Fruit fly (Drosophila melanogaster) whole organism, embryonic: ENCODE measurements around the gene Fdx1.

ENCODE experiments used
- CG10147 ChIP-seq: fragments of 200-800 bp; sonication (Bioruptor generic); optimal IDR thresholded peaks from 2 replicates; lab custom pipeline; 2019; ENCODE audit warnings: missing biosample characterization, mild to moderate bottlenecking, missing genetic modification characterization, moderate library complexity
- CG10654 ChIP-seq: fragments of 200-800 bp; sonication (Bioruptor generic); optimal IDR thresholded peaks from 2 replicates; lab custom pipeline; 2016; ENCODE audit warnings: missing biosample characterization, missing genetic modification characterization
- CG11723 ChIP-seq: fragments of 200-800 bp; sonication (Bioruptor generic); optimal IDR thresholded peaks from 2 replicates; lab custom pipeline; 2017; ENCODE audit warnings: missing biosample characterization, mild to moderate bottlenecking, missing genetic modification characterization
- CG13624 ChIP-seq: fragments of 200-800 bp; sonication (Bioruptor generic); optimal IDR thresholded peaks from 2 replicates; lab custom pipeline; 2016; ENCODE audit warnings: missing biosample characterization, missing genetic modification characterization
- CG14667 ChIP-seq: fragments of 200-800 bp; sonication (Bioruptor generic); IDR thresholded peaks from 2 replicates; pipeline ENCODE4 v1.3.6; 2022; ENCODE audit warnings: missing biosample characterization, missing genetic modification characterization
- CG18764 ChIP-seq: fragments of 200-800 bp; sonication (Bioruptor generic); optimal IDR thresholded peaks from 3 replicates; lab custom pipeline; 2016; ENCODE audit warnings: missing biosample characterization, missing genetic modification characterization
- CG2116 ChIP-seq: fragments of 200-800 bp; sonication (Bioruptor generic); optimal IDR thresholded peaks from 3 replicates; lab custom pipeline; 2018; ENCODE audit warnings: missing biosample characterization, mild to moderate bottlenecking, missing genetic modification characterization
- CG2120 ChIP-seq: fragments of 200-800 bp; sonication (Bioruptor generic); optimal IDR thresholded peaks from 3 replicates; lab custom pipeline; 2016; ENCODE audit warnings: missing biosample characterization, missing genetic modification characterization
- CG2199 ChIP-seq: fragments of 200-800 bp; sonication (Bioruptor generic); IDR thresholded peaks from 3 replicates; pipeline ENCODE4 v1.3.6; 2022; ENCODE audit warnings: missing biosample characterization, missing genetic modification characterization
- CG2712 ChIP-seq: fragments of 200-800 bp; optimal IDR thresholded peaks from 3 replicates; lab custom pipeline; 2019; ENCODE audit warnings: missing biosample characterization, mild to moderate bottlenecking, missing genetic modification characterization, moderate library complexity
- CG2875 ChIP-seq: fragments of 200-800 bp; sonication (Bioruptor generic); optimal IDR thresholded peaks from 2 replicates; lab custom pipeline; 2017; ENCODE audit warnings: missing biosample characterization, mild to moderate bottlenecking, missing genetic modification characterization, missing genetic modification reagents
- CG2889 ChIP-seq: fragments of 200-800 bp; sonication (Bioruptor generic); IDR thresholded peaks from 3 replicates; pipeline ENCODE4 v1.3.6; 2022; ENCODE audit warnings: missing biosample characterization, missing genetic modification characterization
- CG32532 ChIP-seq: fragments of 200-800 bp; sonication (Bioruptor generic); IDR thresholded peaks from 2 replicates; pipeline ENCODE4 v1.3.6; 2022; ENCODE audit warnings: missing biosample characterization, missing genetic modification characterization
- CG4404 ChIP-seq: fragments of 200-800 bp; sonication (Bioruptor generic); IDR thresholded peaks from 2 replicates; pipeline ENCODE4 v1.3.6; 2022; ENCODE audit warnings: missing biosample characterization, missing genetic modification characterization
- CG6854 ChIP-seq: fragments of 200-800 bp; sonication (Bioruptor generic); optimal IDR thresholded peaks from 3 replicates; lab custom pipeline; 2017; ENCODE audit warnings: missing biosample characterization, mild to moderate bottlenecking, missing genetic modification characterization
- CG8089 ChIP-seq: fragments of 200-800 bp; sonication (Bioruptor generic); optimal IDR thresholded peaks from 3 replicates; lab custom pipeline; 2016; ENCODE audit warnings: missing biosample characterization, missing genetic modification characterization
- CG8290 ChIP-seq, 3 experiments: fragments of 200-800 bp; sonication (Bioruptor generic); optimal IDR thresholded peaks; 2 replicates each; lab custom pipeline; 2016 to 2019; ENCODE audit warnings: missing biosample characterization in 3 of 3, missing genetic modification characterization in 3 of 3, mild to moderate bottlenecking in 2 of 3, moderate library complexity in 1 of 3
- CG8388 ChIP-seq: fragments of 200-800 bp; sonication (Bioruptor generic); optimal IDR thresholded peaks from 2 replicates; lab custom pipeline; 2019; ENCODE audit warnings: missing biosample characterization, mild to moderate bottlenecking, missing genetic modification characterization, moderate library complexity
- CG8924 ChIP-seq: fragments of 200-800 bp; optimal IDR thresholded peaks from 3 replicates; lab custom pipeline; 2019; ENCODE audit warnings: missing biosample characterization, mild to moderate bottlenecking, missing genetic modification characterization, moderate library complexity
- CG9215 ChIP-seq: fragments of 200-800 bp; sonication (Bioruptor generic); IDR thresholded peaks from 2 replicates; pipeline ENCODE4 v1.3.6; 2022; ENCODE audit warnings: missing biosample characterization, missing genetic modification characterization
- Ets97D ChIP-seq: fragments of 200-800 bp; sonication (Bioruptor generic); optimal IDR thresholded peaks from 3 replicates; lab custom pipeline; 2016; ENCODE audit warnings: missing biosample characterization, missing genetic modification characterization
- HLH4C ChIP-seq: fragments of 200-800 bp; sonication (Bioruptor generic); IDR thresholded peaks from 3 replicates; pipeline ENCODE4 v1.3.6; 2022; ENCODE audit warnings: missing biosample characterization, missing genetic modification characterization; ENCODE audit not compliant: partially characterized antibody
- HmgZ ChIP-seq: fragments of 200-800 bp; sonication (Bioruptor generic); optimal IDR thresholded peaks from 2 replicates; lab custom pipeline; 2018; ENCODE audit warnings: missing biosample characterization, mild to moderate bottlenecking, missing genetic modification characterization
- Hr3 ChIP-seq: fragments of 200-800 bp; sonication (Bioruptor generic); optimal IDR thresholded peaks from 3 replicates; lab custom pipeline; 2016; ENCODE audit warnings: missing biosample characterization, missing genetic modification characterization
- Hsf ChIP-seq: fragments of 200-800 bp; sonication (Bioruptor generic); optimal IDR thresholded peaks from 3 replicates; lab custom pipeline; 2016; ENCODE audit warnings: missing biosample characterization, missing genetic modification characterization
- NFAT ChIP-seq: fragments of 200-800 bp; sonication (Bioruptor generic); IDR thresholded peaks from 2 replicates; pipeline ENCODE4 v1.3.6; 2022; ENCODE audit warnings: missing biosample characterization, missing genetic modification characterization
- TFAM ChIP-seq: fragments of 200-800 bp; sonication (Bioruptor generic); optimal IDR thresholded peaks from 2 replicates; lab custom pipeline; 2017; ENCODE audit warnings: missing biosample characterization, missing genetic modification characterization, inconsistent platforms
- YL-1 ChIP-seq: fragments of 200-800 bp; sonication (Bioruptor generic); optimal IDR thresholded peaks from 3 replicates; lab custom pipeline; 2017; ENCODE audit warnings: missing biosample characterization, mild to moderate bottlenecking, missing genetic modification characterization
- bsh ChIP-seq, 2 experiments: fragments of 200-800 bp; sonication (Bioruptor generic); optimal IDR thresholded peaks; 2 replicates each; lab custom pipeline; 2017 to 2018; ENCODE audit warnings: mild to moderate bottlenecking in 2 of 2, missing biosample characterization in 2 of 2, missing genetic modification characterization in 2 of 2, moderate library complexity in 1 of 2
- chinmo ChIP-seq: fragments of 200-800 bp; sonication (Bioruptor generic); IDR thresholded peaks from 4 replicates; pipeline ENCODE4 v1.3.6; 2022; ENCODE audit warnings: missing biosample characterization, missing genetic modification characterization; ENCODE audit not compliant: partially characterized antibody
- crol ChIP-seq: fragments of 200-800 bp; sonication (Bioruptor generic); IDR thresholded peaks from 2 replicates; pipeline ENCODE4 v1.3.6; 2022; ENCODE audit warnings: missing biosample characterization, missing genetic modification characterization
- cwo ChIP-seq: fragments of 200-800 bp; sonication (Bioruptor generic); optimal IDR thresholded peaks from 3 replicates; lab custom pipeline; 2017; ENCODE audit warnings: missing biosample characterization, missing genetic modification characterization, mild to moderate bottlenecking, moderate library complexity, missing genetic modification reagents
- fd96Cb ChIP-seq: fragments of 200-800 bp; sonication (Bioruptor generic); optimal IDR thresholded peaks from 2 replicates; lab custom pipeline; 2018; ENCODE audit warnings: missing biosample characterization, mild to moderate bottlenecking, missing genetic modification characterization, moderate library complexity
- gsb-n ChIP-seq: fragments of 200-800 bp; sonication (Bioruptor generic); optimal IDR thresholded peaks from 3 replicates; lab custom pipeline; 2018; ENCODE audit warnings: missing biosample characterization, mild to moderate bottlenecking, missing genetic modification characterization
- kay ChIP-seq: fragments of 200-800 bp; sonication (Bioruptor generic); optimal IDR thresholded peaks from 2 replicates; lab custom pipeline; 2016; ENCODE audit warnings: missing biosample characterization, missing genetic modification characterization
- mld ChIP-seq: fragments of 200-800 bp; sonication (Bioruptor generic); IDR thresholded peaks from 3 replicates; pipeline ENCODE4 v1.3.6; 2022; ENCODE audit warnings: missing biosample characterization, missing genetic modification characterization; ENCODE audit not compliant: partially characterized antibody
- nerfin-2 ChIP-seq: fragments of 200-800 bp; sonication (Bioruptor generic); IDR thresholded peaks from 2 replicates; pipeline ENCODE4 v1.3.6; 2022; ENCODE audit warnings: missing biosample characterization, missing genetic modification characterization; ENCODE audit not compliant: partially characterized antibody
- pho ChIP-seq: fragments of 200-800 bp; sonication (Bioruptor generic); optimal IDR thresholded peaks from 2 replicates; lab custom pipeline; 2016; ENCODE audit warnings: missing biosample characterization, missing genetic modification characterization
- pros ChIP-seq: fragments of 200-800 bp; sonication (Bioruptor generic); optimal IDR thresholded peaks from 3 replicates; lab custom pipeline; 2019; ENCODE audit warnings: missing biosample characterization, mild to moderate bottlenecking, missing genetic modification characterization, moderate library complexity
- psq ChIP-seq: fragments of 200-800 bp; sonication (Bioruptor generic); optimal IDR thresholded peaks from 2 replicates; lab custom pipeline; 2017; ENCODE audit warnings: missing biosample characterization, missing genetic modification characterization
- pzg ChIP-seq: fragments of 200-800 bp; sonication (Bioruptor generic); optimal IDR thresholded peaks from 3 replicates; lab custom pipeline; 2018; ENCODE audit warnings: missing biosample characterization, mild to moderate bottlenecking, missing genetic modification characterization, moderate library complexity
- run ChIP-seq: fragments of 200-800 bp; sonication (Bioruptor generic); optimal IDR thresholded peaks from 3 replicates; lab custom pipeline; 2018; ENCODE audit warnings: missing biosample characterization, mild to moderate bottlenecking, missing genetic modification characterization
- slbo ChIP-seq: fragments of 200-800 bp; sonication (Bioruptor generic); IDR thresholded peaks from 2 replicates; pipeline ENCODE4 v1.3.6; 2022; ENCODE audit warnings: missing biosample characterization, missing genetic modification characterization
- so ChIP-seq: fragments of 200-800 bp; sonication (Bioruptor generic); IDR thresholded peaks from 3 replicates; pipeline ENCODE4 v1.3.6; 2022; ENCODE audit warnings: missing biosample characterization, missing genetic modification characterization
- ssp ChIP-seq: fragments of 200-800 bp; sonication (Bioruptor generic); IDR thresholded peaks from 2 replicates; pipeline ENCODE4 v1.3.6; 2022; ENCODE audit warnings: missing biosample characterization, missing genetic modification characterization
- stwl ChIP-seq: fragments of 200-800 bp; sonication (Bioruptor generic); optimal IDR thresholded peaks from 3 replicates; lab custom pipeline; 2018; ENCODE audit warnings: missing biosample characterization, mild to moderate bottlenecking, missing genetic modification characterization, moderate library complexity
- tna ChIP-seq: fragments of 200-800 bp; sonication (Bioruptor generic); IDR thresholded peaks from 2 replicates; pipeline ENCODE4 v1.3.6; 2022; ENCODE audit warnings: missing biosample characterization, missing genetic modification characterization; ENCODE audit not compliant: partially characterized antibody
- twi ChIP-seq: fragments of 200-800 bp; optimal IDR thresholded peaks from 2 replicates; lab custom pipeline; 2019; ENCODE audit warnings: missing biosample characterization, mild to moderate bottlenecking, missing genetic modification characterization, moderate library complexity

Fdx1 gene

DNA sequence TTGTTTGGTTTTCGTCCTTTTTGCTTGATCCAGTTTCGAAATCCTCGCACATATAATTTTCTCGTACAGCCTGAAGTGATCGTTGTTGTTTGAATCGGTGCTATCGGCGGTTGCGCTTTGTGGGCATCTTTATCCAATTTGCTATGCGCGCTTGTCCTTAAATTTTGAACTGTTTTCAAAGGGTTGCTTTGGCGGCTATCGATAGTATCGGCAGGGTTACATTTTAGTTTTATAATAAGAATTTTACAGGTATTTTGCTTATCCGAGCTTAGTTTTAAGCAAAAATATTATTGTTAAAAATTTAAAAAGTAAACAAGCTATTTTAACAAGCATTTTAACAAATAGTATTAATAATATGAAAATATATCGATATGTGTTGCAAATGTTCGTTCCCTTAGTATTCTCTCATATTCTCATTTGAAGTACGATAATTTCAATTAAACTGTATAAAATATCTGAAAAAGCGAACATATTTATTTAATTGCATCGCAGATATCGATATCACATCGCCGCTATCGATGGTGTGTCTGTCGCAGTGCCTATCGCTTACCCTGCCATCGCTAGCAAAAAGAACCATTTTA, 4.1 kb downstream of the Fdx1 start, which contains the start of the genes Klp67A and CG4452 (continued):
- TF ChIP-seq kay (GFP tag; lab: Kevin White, UChicago) (peak; percentile 39), CG2199 (GFP tag; lab: Robert Waterston, UW) (no peak), CG4404 (peak; percentile 30; the same call in 1 of the 2 replicates), pho (GFP tag; lab: Kevin White, UChicago) (peak; percentile 43), Ets97D (GFP tag; lab: Kevin White, UChicago) (peak; percentile 67), CG13624 (GFP tag; lab: Kevin White, UChicago) (no peak), bsh (GFP tag; optimal IDR thresholded peaks at IDR 0.05; lab: Kevin White, UChicago) (peak in 1 of 2 experiments; percentile 23), so (GFP tag; lab: Robert Waterston, UW) (no peak), CG10147 (peak; percentile 42), TFAM (GFP tag; lab: Kevin White, UChicago) (no peak), NFAT (GFP tag; lab: Robert Waterston, UW) (no peak), CG11723 (GFP tag; lab: Kevin White, UChicago) (peak; percentile 16), CG32532 (GFP tag; lab: Robert Waterston, UW) (peak; percentile 45; the same call in 1 of the 2 replicates), run (tag; lab: Kevin White, UChicago) (no peak), CG2875 (GFP tag; lab: Kevin White, UChicago) (no peak), CG10654 (GFP tag; lab: Kevin White, UChicago) (peak; percentile 20), CG2120 (GFP tag; lab: Kevin White, UChicago) (peak; percentile 45), tna (GFP tag; lab: Robert Waterston, UW) (peak; percentile 71; the same call in 1 of the 2 replicates), CG2889 (GFP tag; lab: Robert Waterston, UW) (0 out of 3 replicates have a peak, but pooled peaks have one; percentile 45), psq (GFP tag; lab: Kevin White, UChicago) (peak; percentile 99), CG14667 (GFP tag; lab: Robert Waterston, UW) (0 out of 2 replicates have a peak, but pooled peaks have one; percentile 16), pzg (GFP tag; lab: Kevin White, UChicago) (peak; percentile 57), crol (GFP tag; lab: Robert Waterston, UW) (no peak), chinmo (GFP tag; lab: Robert Waterston, UW) (peak; percentile 77; the same call in 1 of the 4 replicates), slbo (GFP tag; lab: Robert Waterston, UW) (peak; percentile 50; the same call in 1 of the 2 replicates), Hsf (peak; percentile 48), gsb-n (peak; percentile 62), fd96Cb (tag; lab: Kevin White, UChicago) (no peak), stwl (peak; percentile 78), CG9215 (GFP tag; lab: Robert Waterston, UW) (0 out of 2 replicates have a peak, but pooled peaks have one; percentile 24), Hr3 (GFP tag; lab: Kevin White, UChicago) (peak; percentile 43), CG6854 (no peak), CG8388 (GFP tag; lab: Kevin White, UChicago) (peak; percentile 28), YL-1 (GFP tag; lab: Kevin White, UChicago) (peak; percentile 39), CG8290 (GFP tag; optimal IDR thresholded peaks at IDR 0.05; lab: Kevin White, UChicago) (peak; percentile 43), CG8290 (tag; optimal IDR thresholded peaks at IDR 0.05; lab: Kevin White, UChicago) (peak in 1 of 2 experiments; percentile 63), nerfin-2 (peak; percentile 87), CG8924 (tag; lab: Kevin White, UChicago) (peak; percentile 72), mld (GFP tag; lab: Robert Waterston, UW) (peak; percentile 71), CG18764 (GFP tag; lab: Kevin White, UChicago) (peak; percentile 17), CG2712 (tag; lab: Kevin White, UChicago) (peak; percentile 74), twi (tag; lab: Kevin White, UChicago) (peak; percentile 52), ssp (GFP tag; lab: Robert Waterston, UW) (peak; percentile 4; the same call in 1 of the 2 replicates), CG2116 (GFP tag; lab: Kevin White, UChicago) (peak; percentile 100), HLH4C (GFP tag; lab: Robert Waterston, UW) (peak; percentile 92), cwo (GFP tag; lab: Kevin White, UChicago) (no peak), HmgZ (tag; lab: Kevin White, UChicago) (peak; percentile 20), CG8089 (GFP tag; lab: Kevin White, UChicago) (no peak), pros (GFP tag; lab: Kevin White, UChicago) (no peak)
